Fruit fly (Drosophila melanogaster): ENCODE measurements around the gene CG32641.

Gene CG32641

DNA sequence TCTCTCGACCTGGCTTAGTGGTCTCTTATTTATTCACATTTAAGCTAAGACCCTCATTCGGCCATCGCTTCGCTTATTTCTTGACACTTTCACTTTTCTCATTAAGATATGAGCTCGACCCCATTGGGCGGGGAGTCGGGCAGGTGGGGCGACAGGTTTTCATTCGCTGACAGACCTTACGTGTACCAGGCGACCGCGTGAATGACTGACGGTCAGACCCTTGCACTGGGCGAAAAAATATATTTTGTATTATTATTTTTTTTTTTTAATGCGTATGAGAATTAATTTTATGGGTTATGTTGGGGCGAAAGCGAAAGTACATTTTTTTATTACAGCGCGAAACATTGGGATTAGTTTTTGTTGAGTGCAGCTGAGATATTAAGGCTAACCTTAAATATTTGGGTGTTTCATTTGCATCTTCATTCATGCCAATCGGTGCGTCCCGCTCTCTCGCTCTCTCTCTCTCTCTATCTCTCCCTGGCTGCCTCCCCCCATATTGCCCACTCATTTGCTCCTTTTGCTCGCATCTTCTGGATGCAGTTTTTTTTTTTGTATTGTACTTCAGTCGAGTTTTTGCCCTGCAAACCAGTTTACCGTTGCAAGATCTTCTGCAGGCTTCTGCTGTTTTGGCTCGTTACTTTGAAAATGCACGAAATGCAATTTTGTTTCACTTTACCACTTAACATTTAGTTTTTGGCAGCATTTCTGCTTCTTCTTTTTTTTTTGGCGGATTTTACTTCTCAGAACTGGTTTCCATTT is 47.2 kb upstream of the CG32641 start (continued):
- TF ChIP-seq CG8290 (GFP tag; optimal IDR thresholded peaks at IDR 0.05) (no peak), CG8290 (tag; optimal IDR thresholded peaks at IDR 0.05) (no peak), Aef1 (GFP tag; IDR thresholded peaks at IDR 0.05) (peak; percentile 27; the same call in 1 of the 3 replicates), CG34376 (GFP tag; optimal IDR thresholded peaks at IDR 0.05) (no peak), onecut (GFP tag; IDR thresholded peaks at IDR 0.05) (peak; percentile 64), CG12155 (GFP tag; optimal IDR thresholded peaks at IDR 0.05) (no peak), MBD-R2 (GFP tag; IDR thresholded peaks at IDR 0.05) (no peak), tna (GFP tag; IDR thresholded peaks at IDR 0.05; ENCODE audit: partially characterized antibody) (no peak), pum (GFP tag; optimal IDR thresholded peaks at IDR 0.05) (peak; percentile 8), CG9932 (GFP tag; IDR thresholded peaks at IDR 0.05) (no peak), dan (GFP tag; IDR thresholded peaks at IDR 0.05) (no peak), HmgZ (tag; optimal IDR thresholded peaks at IDR 0.05) (no peak), cwo (GFP tag; optimal IDR thresholded peaks at IDR 0.05) (peak; percentile 14), Scr (GFP tag; IDR thresholded peaks at IDR 0.05; ENCODE audit: partially characterized antibody) (no peak), CG2199 (GFP tag; IDR thresholded peaks at IDR 0.05) (0 out of 3 replicates have a peak, but pooled peaks have one; percentile 25), grau (tag; optimal IDR thresholded peaks at IDR 0.05) (peak; percentile 39), ewg (GFP tag; optimal IDR thresholded peaks at IDR 0.05) (peak; percentile 43), Hmx (GFP tag; optimal IDR thresholded peaks at IDR 0.05) (no peak), hth (optimal IDR thresholded peaks at IDR 0.05) (no peak), az2 (GFP tag; optimal IDR thresholded peaks at IDR 0.05) (peak; percentile 10), ro (GFP tag; IDR thresholded peaks at IDR 0.05) (0 out of 2 replicates have a peak, but pooled peaks have one; percentile 7), chinmo (GFP tag; IDR thresholded peaks at IDR 0.05; ENCODE audit: partially characterized antibody) (no peak), CG1603 (tag; optimal IDR thresholded peaks at IDR 0.05) (no peak), luna (GFP tag; optimal IDR thresholded peaks at IDR 0.05) (no peak), CG3726 (GFP tag; IDR thresholded peaks at IDR 0.05) (0 out of 3 replicates have a peak, but pooled peaks have one; percentile 62), Xrp1 (GFP tag; IDR thresholded peaks at IDR 0.05) (peak; percentile 73), gfzf (GFP tag; optimal IDR thresholded peaks at IDR 0.05) (no peak), Taf1 (GFP tag; IDR thresholded peaks at IDR 0.05) (no peak), ATbp (GFP tag; optimal IDR thresholded peaks at IDR 0.05) (peak; percentile 69), sima (GFP tag; optimal IDR thresholded peaks at IDR 0.05) (no peak), Hsf (GFP tag; optimal IDR thresholded peaks at IDR 0.05) (no peak), CG34422 (GFP tag; IDR thresholded peaks at IDR 0.05) (peak; percentile 68; the same call in 2 of the 3 replicates), Asciz (GFP tag; optimal IDR thresholded peaks at IDR 0.05) (peak; percentile 50), gcm (GFP tag; optimal IDR thresholded peaks at IDR 0.05) (peak; percentile 20), CG16863 (GFP tag; optimal IDR thresholded peaks at IDR 0.05) (no peak), CG12744 (GFP tag; optimal IDR thresholded peaks at IDR 0.05) (no peak), jing (GFP tag; optimal IDR thresholded peaks at IDR 0.05) (no peak), CG11696 (GFP tag; IDR thresholded peaks at IDR 0.05) (no peak), CG7271 (tag; optimal IDR thresholded peaks at IDR 0.05) (no peak), HLH4C (GFP tag; IDR thresholded peaks at IDR 0.05; ENCODE audit: partially characterized antibody) (no peak), E2f2 (GFP tag; IDR thresholded peaks at IDR 0.05) (peak; percentile 49; the same call in 1 of the 2 replicates), prd (optimal IDR thresholded peaks at IDR 0.05) (no peak), prd (GFP tag; IDR thresholded peaks at IDR 0.05) (peak; percentile 70), CG14014 (GFP tag; IDR thresholded peaks at IDR 0.05) (peak; percentile 32; the same call in 1 of the 2 replicates), gt (GFP tag; IDR thresholded peaks at IDR 0.05) (no peak), ci (GFP tag; IDR thresholded peaks at IDR 0.05) (peak; percentile 96), sc (optimal IDR thresholded peaks at IDR 0.05) (no peak), sc (GFP tag; optimal IDR thresholded peaks at IDR 0.05) (no peak), salm (tag; optimal IDR thresholded peaks at IDR 0.05) (no peak), Hmr (GFP tag; optimal IDR thresholded peaks at IDR 0.05) (no peak), Mes4 (GFP tag; optimal IDR thresholded peaks at IDR 0.05) (no peak)

All from whole organism, embryonic.